Worm (Caenorhabditis elegans) whole organism, midembryonic: ENCODE results near the gene gasr-8.

Source experiments
- med-1 ChIP-seq: sonication (generic microtip); optimal IDR thresholded peaks from 2 replicates; lab custom pipeline; 2017; ENCODE audit warnings: missing genetic modification characterization, mild to moderate bottlenecking, missing compliant biosample characterization, antibody characterized with exemption, missing genetic modification reagents; ENCODE audit not compliant: insufficient read depth
- tab-1 ChIP-seq: fragments of 200-800 bp; sonication (Bioruptor generic); IDR thresholded peaks from 2 replicates; pipeline ENCODE4 v1.3.6; 2022; ENCODE audit warnings: missing genetic modification characterization, missing compliant biosample characterization

ce11 chrV:14726596-14726995 is 37.7 kb downstream of the gasr-8 start, which contains the start of gene Y50E8A.1:
- TF ChIP-seq med-1 (GFP tag; lab: Kevin White, UChicago) (no peak), tab-1 (no peak)
